Worm (Caenorhabditis elegans) whole organism, young adult: ENCODE data around the gene C08F11.1.
"Not testable (repeated sequence)": the region's sequence is repeated elsewhere in the genome, so short reads cannot be mapped to it uniquely, and the experiment has no call there.

Experiments used
- B0035.1 ChIP-seq: sonication (generic microtip); optimal IDR thresholded peaks from 2 replicates; lab custom pipeline; 2016; ENCODE audit warnings: missing genetic modification characterization, mild to moderate bottlenecking, missing compliant biosample characterization, missing genotype, missing genetic modification reagents
- B0336.3 ChIP-seq: fragments of 200-800 bp; sonication (Bioruptor generic); IDR thresholded peaks from 2 replicates; pipeline ENCODE4 v1.3.6; 2022; ENCODE audit warnings: missing genetic modification characterization, missing compliant biosample characterization
- F23B12.7 ChIP-seq: sonication (generic microtip); optimal IDR thresholded peaks from 2 replicates; lab custom pipeline; 2017; ENCODE audit warnings: missing genetic modification characterization, mild to moderate bottlenecking, missing compliant biosample characterization, antibody characterized with exemption, moderate library complexity; ENCODE audit not compliant: insufficient read depth
- F52B5.7 ChIP-seq: sonication (generic microtip); optimal IDR thresholded peaks from 2 replicates; lab custom pipeline; 2016; ENCODE audit warnings: mild to moderate bottlenecking, missing genetic modification characterization, missing compliant biosample characterization
- K11D2.4 ChIP-seq: fragments of 200-800 bp; sonication (Bioruptor generic); IDR thresholded peaks from 2 replicates; pipeline ENCODE4 v1.3.6; 2022; ENCODE audit warnings: missing genetic modification reagents, missing genetic modification characterization, missing compliant biosample characterization
- ZK185.1 ChIP-seq: sonication (generic microtip); optimal IDR thresholded peaks from 2 replicates; lab custom pipeline; 2016; ENCODE audit warnings: mild to moderate bottlenecking, missing genetic modification characterization, missing compliant biosample characterization; ENCODE audit not compliant: poor library complexity, severe bottlenecking
- ceh-27 ChIP-seq: fragments of 200-800 bp; sonication (Bioruptor generic); optimal IDR thresholded peaks from 2 replicates; lab custom pipeline; 2018; ENCODE audit warnings: mild to moderate bottlenecking, missing genetic modification characterization, moderate library complexity, missing compliant biosample characterization
- ceh-79 ChIP-seq: sonication (generic microtip); optimal IDR thresholded peaks from 2 replicates; lab custom pipeline; 2017; ENCODE audit warnings: mild to moderate bottlenecking, missing genetic modification characterization, missing compliant biosample characterization
- hmg-1.2 ChIP-seq: fragments of 200-800 bp; sonication (Bioruptor generic); IDR thresholded peaks from 2 replicates; pipeline ENCODE4 v1.3.6; 2022; ENCODE audit warnings: missing genetic modification reagents, missing genetic modification characterization, missing compliant biosample characterization
- lin-26 ChIP-seq: fragments of 200-800 bp; sonication (Bioruptor generic); IDR thresholded peaks from 2 replicates; pipeline ENCODE4 v1.3.6; 2022; ENCODE audit warnings: missing genetic modification reagents, missing genetic modification characterization, missing compliant biosample characterization
- madf-10 ChIP-seq: sonication (generic microtip); optimal IDR thresholded peaks from 2 replicates; lab custom pipeline; 2016; ENCODE audit warnings: mild to moderate bottlenecking, missing genetic modification characterization, missing compliant biosample characterization
- rec-8 ChIP-seq, 2 experiments: sonication (generic microtip); optimal IDR thresholded peaks; 2 replicates each; lab custom pipeline; 2016; ENCODE audit warnings: mild to moderate bottlenecking in 2 of 2, missing genetic modification characterization in 2 of 2, missing genetic modification reagents in 2 of 2, missing genotype in 2 of 2, missing biosample characterization in 1 of 2, missing compliant biosample characterization in 1 of 2, moderate library complexity in 1 of 2
- unc-62 ChIP-seq: fragments of 150-350 bp; optimal IDR thresholded peaks from 2 replicates; lab custom pipeline; 2014; ENCODE audit warnings: missing biosample characterization, missing genetic modification reagents, missing genetic modification characterization

DNA sequence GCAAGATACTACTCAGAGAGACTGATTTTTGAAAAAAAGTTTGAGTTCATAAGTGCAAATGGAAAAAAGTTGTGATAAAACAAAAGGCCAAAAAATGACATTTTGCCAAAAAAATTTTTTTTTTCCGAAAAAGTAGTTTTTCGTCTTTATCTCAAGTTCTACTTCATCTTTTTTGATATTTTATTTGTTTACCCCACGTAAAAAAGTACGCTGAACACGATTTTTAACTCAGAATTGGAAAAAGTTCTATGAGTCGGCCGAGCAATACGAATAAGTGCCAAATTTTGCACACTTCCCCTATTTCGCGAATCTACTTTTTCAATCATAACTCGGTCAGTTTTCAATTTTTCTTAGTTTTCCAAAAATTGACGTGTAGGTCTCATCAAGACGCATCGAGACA, 44.7 kb upstream of the C08F11.1 start, which contains the start of gene sru-16:
- TF ChIP-seq B0035.1 (tag; lab: Kevin White, UChicago); madf-10 (tag; lab: Kevin White, UChicago); rec-8 (tag; optimal IDR thresholded peaks at IDR 0.05; lab: Kevin White, UChicago); K11D2.4 (GFP tag; lab: Robert Waterston, UW); F23B12.7 (tag; lab: Kevin White, UChicago); ceh-79 (tag; lab: Kevin White, UChicago); ceh-27 (GFP tag; lab: Kevin White, UChicago); lin-26 (GFP tag; lab: Robert Waterston, UW); ZK185.1 (tag; lab: Kevin White, UChicago); hmg-1.2 (GFP tag; lab: Robert Waterston, UW); F52B5.7 (tag; lab: Kevin White, UChicago); B0336.3 (GFP tag; lab: Robert Waterston, UW); unc-62 (GFP tag; lab: Kevin White, UChicago): not testable (repeated sequence)
